Worm (Caenorhabditis elegans) whole organism, midembryonic: Measurements from ENCODE around the gene Y51H4A.935.

Experiments
- flt-1 ChIP-seq: fragments of 200-800 bp; sonication (Bioruptor generic); IDR thresholded peaks from 2 replicates; pipeline ENCODE4 v1.3.6; 2022; ENCODE audit warnings: missing genetic modification characterization, missing compliant biosample characterization
- klf-2 ChIP-seq: fragments of 200-800 bp; sonication (Bioruptor generic); conservative IDR thresholded peaks from 2 replicates; pipeline ENCODE4 v1.3.6; 2022; ENCODE audit warnings: missing genetic modification reagents, missing genetic modification characterization, missing compliant biosample characterization

DNA sequence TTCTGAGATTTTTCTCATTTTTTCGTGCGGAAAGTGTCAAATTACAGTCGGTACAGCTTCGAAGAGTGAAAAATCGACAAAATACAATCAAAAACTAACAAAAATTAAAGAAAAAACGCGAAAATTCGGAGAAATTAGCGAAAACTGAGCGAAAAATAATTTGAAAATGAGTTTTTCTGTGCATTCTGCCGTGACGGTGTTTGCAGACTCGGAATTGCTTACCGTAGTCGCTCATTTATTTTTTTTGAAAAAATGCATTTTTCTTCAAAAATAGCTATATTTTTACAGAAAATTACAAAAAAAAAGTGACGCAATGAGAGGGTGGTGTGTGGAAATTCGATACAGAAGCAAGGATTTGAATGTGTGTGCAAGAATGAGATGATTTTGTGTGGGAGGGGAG lies 4.0 kb downstream of the Y51H4A.935 start:
- no peak for TF ChIP-seq flt-1 (GFP tag; lab: Robert Waterston, UW)
- TF ChIP-seq klf-2: no peak
